Worm (Caenorhabditis elegans) whole organism, L4/young adult: Measurements from ENCODE around the gene srlf-5.

ENCODE experiments used
- W03F9.2 ChIP-seq: fragments of 150-350 bp; optimal IDR thresholded peaks from 2 replicates; lab custom pipeline; 2014; ENCODE audit warnings: missing biosample characterization, missing genetic modification characterization
- dao-5 ChIP-seq: sonication (generic microtip); optimal IDR thresholded peaks from 2 replicates; lab custom pipeline; 2016; ENCODE audit warnings: missing genotype, missing genetic modification characterization, moderate library complexity, missing compliant biosample characterization
- him-1 ChIP-seq: sonication (generic microtip); optimal IDR thresholded peaks from 2 replicates; lab custom pipeline; 2016; ENCODE audit warnings: missing genotype, missing genetic modification reagents, missing genetic modification characterization, missing compliant biosample characterization

- TF ChIP-seq dao-5 (tag; lab: Kevin White, UChicago) (no peak), W03F9.2 (no peak), him-1 (tag; lab: Kevin White, UChicago) (no peak)
These were observed 14.5 kb downstream of the srlf-5 start, which contains the start of gene K08D8.5 for ce11 chrIV:12911990-12912389.
